Fruit fly (Drosophila melanogaster) whole organism, embryonic: ENCODE results near the gene dgt6.
A peak's percentile ranks its signal among the peaks of the same experiment; 100 is the strongest.

ENCODE experiments used
- Adf1 ChIP-seq: fragments of 200-800 bp; sonication (Bioruptor generic); IDR thresholded peaks from 2 replicates; pipeline ENCODE4 v1.3.6; 2022; ENCODE audit warnings: missing biosample characterization, missing genetic modification characterization
- Asciz ChIP-seq: fragments of 200-800 bp; sonication (Bioruptor generic); optimal IDR thresholded peaks from 2 replicates; lab custom pipeline; 2017; ENCODE audit warnings: missing biosample characterization, mild to moderate bottlenecking, missing genetic modification characterization, missing genetic modification reagents
- B-H1 ChIP-seq: fragments of 200-800 bp; sonication (Bioruptor generic); IDR thresholded peaks from 3 replicates; pipeline ENCODE4 v1.3.6; 2022; ENCODE audit warnings: missing biosample characterization, missing genetic modification characterization
- CG12299 ChIP-seq: fragments of 200-800 bp; sonication (Bioruptor generic); optimal IDR thresholded peaks from 2 replicates; lab custom pipeline; 2018; ENCODE audit warnings: missing biosample characterization, mild to moderate bottlenecking, missing genetic modification characterization
- CG14710 ChIP-seq: fragments of 200-800 bp; sonication (Bioruptor generic); optimal IDR thresholded peaks from 3 replicates; lab custom pipeline; 2019; ENCODE audit warnings: missing biosample characterization, mild to moderate bottlenecking, missing genetic modification characterization, moderate library complexity
- CG14965 ChIP-seq: fragments of 200-800 bp; sonication (Bioruptor generic); optimal IDR thresholded peaks from 2 replicates; lab custom pipeline; 2016; ENCODE audit warnings: missing biosample characterization, missing genetic modification characterization, borderline replicate concordance
- CG1603 ChIP-seq: fragments of 200-800 bp; sonication (Bioruptor generic); optimal IDR thresholded peaks from 2 replicates; lab custom pipeline; 2019; ENCODE audit warnings: missing biosample characterization, mild to moderate bottlenecking, missing genetic modification characterization, moderate library complexity
- CG16863 ChIP-seq: fragments of 200-800 bp; sonication (Bioruptor generic); optimal IDR thresholded peaks from 3 replicates; lab custom pipeline; 2016; ENCODE audit warnings: missing biosample characterization, missing genetic modification characterization
- CG2129 ChIP-seq: fragments of 200-800 bp; sonication (Bioruptor generic); IDR thresholded peaks from 2 replicates; pipeline ENCODE4 v1.3.6; 2022; ENCODE audit warnings: missing biosample characterization, missing genetic modification characterization; ENCODE audit not compliant: partially characterized antibody
- CG2678 ChIP-seq: fragments of 200-800 bp; sonication (Bioruptor generic); optimal IDR thresholded peaks from 3 replicates; lab custom pipeline; 2019; ENCODE audit warnings: missing biosample characterization, mild to moderate bottlenecking, missing genetic modification characterization, moderate library complexity
- CG2889 ChIP-seq: fragments of 200-800 bp; sonication (Bioruptor generic); IDR thresholded peaks from 3 replicates; pipeline ENCODE4 v1.3.6; 2022; ENCODE audit warnings: missing biosample characterization, missing genetic modification characterization
- CG30403 ChIP-seq: fragments of 200-800 bp; sonication (Bioruptor generic); optimal IDR thresholded peaks from 3 replicates; lab custom pipeline; 2016; ENCODE audit warnings: missing biosample characterization, missing genetic modification characterization
- CG31224 ChIP-seq: fragments of 200-800 bp; sonication (Bioruptor generic); IDR thresholded peaks from 2 replicates; pipeline ENCODE4 v1.3.6; 2022; ENCODE audit warnings: missing biosample characterization, missing genetic modification characterization
- CG3281 ChIP-seq: fragments of 200-800 bp; sonication (Bioruptor generic); optimal IDR thresholded peaks from 3 replicates; lab custom pipeline; 2017; ENCODE audit warnings: missing biosample characterization, mild to moderate bottlenecking, missing genetic modification characterization
- CG3847 ChIP-seq: fragments of 200-800 bp; sonication (Bioruptor generic); IDR thresholded peaks from 2 replicates; pipeline ENCODE4 v1.3.6; 2022; ENCODE audit warnings: missing biosample characterization, missing genetic modification characterization
- CG4328 ChIP-seq: fragments of 200-800 bp; sonication (Bioruptor generic); optimal IDR thresholded peaks from 3 replicates; lab custom pipeline; 2017; ENCODE audit warnings: missing biosample characterization, missing genetic modification reagents, missing genetic modification characterization
- CG7786 ChIP-seq: fragments of 200-800 bp; sonication (Bioruptor generic); optimal IDR thresholded peaks from 2 replicates; lab custom pipeline; 2016; ENCODE audit warnings: missing biosample characterization, missing genetic modification characterization
- CG7963 ChIP-seq: fragments of 200-800 bp; sonication (Bioruptor generic); IDR thresholded peaks from 3 replicates; pipeline ENCODE4 v1.3.6; 2022; ENCODE audit warnings: missing biosample characterization, missing genetic modification characterization; ENCODE audit not compliant: partially characterized antibody
- CG8924 ChIP-seq: fragments of 200-800 bp; optimal IDR thresholded peaks from 3 replicates; lab custom pipeline; 2019; ENCODE audit warnings: missing biosample characterization, mild to moderate bottlenecking, missing genetic modification characterization, moderate library complexity
- CTCF ChIP-seq: fragments of 200-800 bp; sonication (Bioruptor generic); optimal IDR thresholded peaks from 2 replicates; lab custom pipeline; 2017; ENCODE audit warnings: missing biosample characterization, mild to moderate bottlenecking, missing genetic modification characterization, moderate library complexity
- Camta ChIP-seq: fragments of 200-800 bp; sonication (Bioruptor generic); optimal IDR thresholded peaks from 2 replicates; lab custom pipeline; 2016; ENCODE audit warnings: missing biosample characterization, missing genetic modification characterization
- CkIIα-i1 ChIP-seq: fragments of 200-800 bp; sonication (Bioruptor generic); IDR thresholded peaks from 2 replicates; pipeline ENCODE4 v1.3.6; 2022; ENCODE audit warnings: missing biosample characterization, missing genetic modification characterization
- Dip3 ChIP-seq: fragments of 200-800 bp; sonication (Bioruptor generic); optimal IDR thresholded peaks from 3 replicates; lab custom pipeline; 2016; ENCODE audit warnings: missing biosample characterization, missing genetic modification characterization
- Dp ChIP-seq: fragments of 200-800 bp; sonication (Bioruptor generic); optimal IDR thresholded peaks from 2 replicates; lab custom pipeline; 2018; ENCODE audit warnings: missing biosample characterization, mild to moderate bottlenecking, missing genetic modification characterization, moderate library complexity
- Eip74EF ChIP-seq, 2 experiments: fragments of 200-800 bp in 1 of 2; fragments of >200 bp in 1 of 2; sonication (Bioruptor generic) in 1 of 2; optimal IDR thresholded peaks; 2 replicates each; lab custom pipeline; 2017 to 2019; ENCODE audit warnings: missing biosample characterization in 2 of 2, missing genetic modification characterization in 2 of 2, mild to moderate bottlenecking in 1 of 2, moderate library complexity in 1 of 2
- Ets97D ChIP-seq: fragments of 200-800 bp; sonication (Bioruptor generic); optimal IDR thresholded peaks from 3 replicates; lab custom pipeline; 2016; ENCODE audit warnings: missing biosample characterization, missing genetic modification characterization
- Fer1 ChIP-seq: fragments of 200-800 bp; sonication (Bioruptor generic); optimal IDR thresholded peaks from 2 replicates; lab custom pipeline; 2017; ENCODE audit warnings: missing biosample characterization, mild to moderate bottlenecking, missing genetic modification characterization
- Gsc ChIP-seq: fragments of 200-800 bp; sonication (Bioruptor generic); IDR thresholded peaks from 2 replicates; pipeline ENCODE4 v1.3.6; 2022; ENCODE audit warnings: missing biosample characterization, missing genetic modification characterization
- H2.0 ChIP-seq: fragments of 200-800 bp; sonication (Bioruptor generic); IDR thresholded peaks from 2 replicates; pipeline ENCODE4 v1.3.6; 2022; ENCODE audit warnings: missing biosample characterization, missing genetic modification characterization
- Mad ChIP-seq: fragments of 200-800 bp; sonication (Bioruptor generic); optimal IDR thresholded peaks from 2 replicates; lab custom pipeline; 2016; ENCODE audit warnings: missing biosample characterization, missing genetic modification characterization
- Mrtf ChIP-seq: fragments of 200-800 bp; sonication (Bioruptor generic); IDR thresholded peaks from 3 replicates; pipeline ENCODE4 v1.3.6; 2022; ENCODE audit warnings: missing biosample characterization, missing genetic modification characterization
- Pdp1 ChIP-seq, 2 experiments: fragments of 200-800 bp; sonication (Bioruptor generic); optimal IDR thresholded peaks; 3 replicates each; lab custom pipeline; 2016; ENCODE audit warnings: missing biosample characterization in 2 of 2, missing genetic modification characterization in 2 of 2, mild to moderate bottlenecking in 1 of 2, moderate library complexity in 1 of 2
- Rx ChIP-seq: fragments of 200-800 bp; sonication (Bioruptor generic); IDR thresholded peaks from 2 replicates; pipeline ENCODE4 v1.3.6; 2022; ENCODE audit warnings: missing biosample characterization, missing genetic modification characterization
- Trl ChIP-seq, 3 experiments: fragments of >200 bp in 2 of 3; fragments of 200-800 bp in 1 of 3; sonication (Bioruptor generic) in 1 of 3; optimal IDR thresholded peaks; 2 replicates in 1 of 3; 3 replicates in 2 of 3; lab custom pipeline; 2016 to 2017; ENCODE audit warnings: missing biosample characterization in 1 of 3, missing genetic modification characterization in 1 of 3
- al ChIP-seq: fragments of 200-800 bp; sonication (Bioruptor generic); IDR thresholded peaks from 2 replicates; pipeline ENCODE4 v1.3.6; 2022; ENCODE audit warnings: missing biosample characterization, missing genetic modification characterization
- ase ChIP-seq: fragments of 200-800 bp; sonication (Bioruptor generic); IDR thresholded peaks from 3 replicates; pipeline ENCODE4 v1.3.6; 2022; ENCODE audit warnings: missing biosample characterization, missing genetic modification characterization
- ato ChIP-seq: fragments of 200-800 bp; sonication (Bioruptor generic); IDR thresholded peaks from 2 replicates; pipeline ENCODE4 v1.3.6; 2022; ENCODE audit warnings: missing biosample characterization, missing genetic modification characterization; ENCODE audit not compliant: partially characterized antibody
- az2 ChIP-seq: fragments of 200-800 bp; sonication (Bioruptor generic); optimal IDR thresholded peaks from 3 replicates; lab custom pipeline; 2016; ENCODE audit warnings: missing biosample characterization, missing genetic modification characterization
- bbx ChIP-seq: fragments of 200-800 bp; sonication (Bioruptor generic); IDR thresholded peaks from 2 replicates; pipeline ENCODE4 v1.3.6; 2022; ENCODE audit warnings: missing biosample characterization, missing genetic modification characterization; ENCODE audit not compliant: partially characterized antibody
- cad ChIP-seq: fragments of >200 bp; optimal IDR thresholded peaks from 2 replicates; lab custom pipeline; 2017; ENCODE audit warnings: missing biosample characterization, missing genetic modification characterization
- exex ChIP-seq: fragments of 200-800 bp; sonication (Bioruptor generic); optimal IDR thresholded peaks from 4 replicates; lab custom pipeline; 2018; ENCODE audit warnings: missing biosample characterization, mild to moderate bottlenecking, missing genetic modification characterization, moderate library complexity
- fd102C ChIP-seq: fragments of 200-800 bp; sonication (Bioruptor generic); optimal IDR thresholded peaks from 2 replicates; lab custom pipeline; 2018; ENCODE audit warnings: missing biosample characterization, mild to moderate bottlenecking, missing genetic modification characterization, moderate library complexity
- insv ChIP-seq, 2 experiments: fragments of 200-800 bp; sonication (Bioruptor generic); optimal IDR thresholded peaks; 3 replicates each; lab custom pipeline; 2016 to 2018; ENCODE audit warnings: missing biosample characterization in 2 of 2, missing genetic modification characterization in 2 of 2
- mirr ChIP-seq: fragments of 200-800 bp; sonication (Bioruptor generic); optimal IDR thresholded peaks from 3 replicates; lab custom pipeline; 2018; ENCODE audit warnings: missing biosample characterization, mild to moderate bottlenecking, missing genetic modification characterization
- p53 ChIP-seq: fragments of 200-800 bp; sonication (Bioruptor generic); optimal IDR thresholded peaks from 2 replicates; lab custom pipeline; 2016; ENCODE audit warnings: missing biosample characterization, missing genetic modification characterization
- phol ChIP-seq: fragments of 200-800 bp; sonication (Bioruptor generic); optimal IDR thresholded peaks from 3 replicates; lab custom pipeline; 2018; ENCODE audit warnings: missing biosample characterization, mild to moderate bottlenecking, missing genetic modification characterization, moderate library complexity
- sna ChIP-seq: fragments of 200-800 bp; sonication (Bioruptor generic); IDR thresholded peaks from 2 replicates; pipeline ENCODE4 v1.3.6; 2022; ENCODE audit warnings: missing biosample characterization, missing genetic modification characterization; ENCODE audit not compliant: partially characterized antibody
- so ChIP-seq: fragments of 200-800 bp; sonication (Bioruptor generic); IDR thresholded peaks from 3 replicates; pipeline ENCODE4 v1.3.6; 2022; ENCODE audit warnings: missing biosample characterization, missing genetic modification characterization
- stc ChIP-seq: fragments of 200-800 bp; sonication (Bioruptor generic); IDR thresholded peaks from 2 replicates; pipeline ENCODE4 v1.3.6; 2022; ENCODE audit warnings: missing biosample characterization, missing genetic modification characterization
- trem ChIP-seq: fragments of 200-800 bp; optimal IDR thresholded peaks from 3 replicates; lab custom pipeline; 2019; ENCODE audit warnings: missing biosample characterization, mild to moderate bottlenecking, missing genetic modification characterization, moderate library complexity
- usp ChIP-seq: fragments of >200 bp; optimal IDR thresholded peaks from 2 replicates; lab custom pipeline; 2017; ENCODE audit warnings: missing biosample characterization, missing genetic modification characterization

Gene dgt6

dm6 chr3R:29116167-29116725 lies 14.5 kb downstream of the dgt6 start, which contains the start of gene Atg14 (continued):
- TF ChIP-seq CG12299 (tag; lab: Kevin White, UChicago) (no peak), Gsc (GFP tag; lab: Robert Waterston, UW) (no peak), CTCF (GFP tag; lab: Kevin White, UChicago) (no peak), CG8924 (tag; lab: Kevin White, UChicago) (peak; percentile 25), p53 (no peak), B-H1 (GFP tag; lab: Robert Waterston, UW) (no peak; the same call in 2 of the 3 replicates), CG1603 (peak; percentile 48), Pdp1 (GFP tag; optimal IDR thresholded peaks at IDR 0.05; lab: Kevin White, UChicago) (peak in 1 of 2 experiments; percentile 52), Mrtf (GFP tag; lab: Robert Waterston, UW) (no peak), Mad (GFP tag; lab: Kevin White, UChicago) (no peak), bbx (GFP tag; lab: Robert Waterston, UW) (peak; percentile 98), CG3847 (peak; percentile 30; the same call in 1 of the 2 replicates), CG16863 (GFP tag; lab: Kevin White, UChicago) (no peak), CG30403 (GFP tag; lab: Kevin White, UChicago) (no peak), stc (GFP tag; lab: Robert Waterston, UW) (no peak), H2.0 (GFP tag; lab: Robert Waterston, UW) (no peak), usp (GFP tag; lab: Kevin White, UChicago) (no peak), CG14710 (tag; lab: Kevin White, UChicago) (peak; percentile 53), CG3281 (GFP tag; lab: Kevin White, UChicago) (peak; percentile 18), Trl (optimal IDR thresholded peaks at IDR 0.05; lab: Kevin White, UChicago) (no peak), Trl (GFP tag; optimal IDR thresholded peaks at IDR 0.05; lab: Kevin White, UChicago) (no peak), so (GFP tag; lab: Robert Waterston, UW) (no peak), CG7786 (GFP tag; lab: Kevin White, UChicago) (no peak), Rx (GFP tag; lab: Robert Waterston, UW) (no peak), az2 (GFP tag; lab: Kevin White, UChicago) (no peak), Camta (GFP tag; lab: Kevin White, UChicago) (no peak), CkIIα-i1 (GFP tag; lab: Robert Waterston, UW) (no peak), CG14965 (GFP tag; lab: Kevin White, UChicago) (no peak), CG4328 (GFP tag; lab: Kevin White, UChicago) (no peak), exex (tag; lab: Kevin White, UChicago) (peak; percentile 37), al (GFP tag; lab: Robert Waterston, UW) (no peak), phol (tag; lab: Kevin White, UChicago) (peak; percentile 41), Dip3 (GFP tag; lab: Kevin White, UChicago) (no peak), mirr (GFP tag; lab: Kevin White, UChicago) (peak; percentile 12), Ets97D (GFP tag; lab: Kevin White, UChicago) (no peak), Fer1 (GFP tag; lab: Kevin White, UChicago) (peak; percentile 37), Asciz (no peak), Adf1 (GFP tag; lab: Robert Waterston, UW) (no peak), insv (GFP tag; optimal IDR thresholded peaks at IDR 0.05; lab: Kevin White, UChicago) (no peak), trem (tag; lab: Kevin White, UChicago) (peak; percentile 83), CG7963 (GFP tag; lab: Robert Waterston, UW) (peak; percentile 95), CG2678 (tag; lab: Kevin White, UChicago) (peak; percentile 19), sna (GFP tag; lab: Robert Waterston, UW) (peak; percentile 97), ato (peak; percentile 92), ase (GFP tag; lab: Robert Waterston, UW) (no peak), Eip74EF (GFP tag; optimal IDR thresholded peaks at IDR 0.05; lab: Kevin White, UChicago) (no peak), Dp (GFP tag; lab: Kevin White, UChicago) (peak; percentile 97), CG2129 (peak; percentile 55; the same call in 1 of the 2 replicates), CG2889 (GFP tag; lab: Robert Waterston, UW) (no peak), fd102C (GFP tag; lab: Kevin White, UChicago) (no peak), cad (no peak), CG31224 (GFP tag; lab: Robert Waterston, UW) (no peak)
